Worm (Caenorhabditis elegans) whole organism, L2 larva: ENCODE data around the gene clec-210.
A peak's percentile ranks its signal among the peaks of the same experiment; 100 is the strongest.

Source experiments
- C34F6.9 ChIP-seq: fragments of 150-350 bp; optimal IDR thresholded peaks from 2 replicates; lab custom pipeline; 2014; ENCODE audit warnings: missing biosample characterization, missing genetic modification characterization
- F13H6.1 ChIP-seq: sonication (generic microtip); optimal IDR thresholded peaks from 2 replicates; lab custom pipeline; 2016; ENCODE audit warnings: missing genetic modification characterization, missing compliant biosample characterization
- R02D3.7 ChIP-seq: fragments of 150-350 bp; optimal IDR thresholded peaks from 2 replicates; lab custom pipeline; 2014; ENCODE audit warnings: missing biosample characterization, missing genetic modification characterization
- Y55F3AM.14 ChIP-seq: fragments of 200-800 bp; sonication (Bioruptor generic); optimal IDR thresholded peaks from 2 replicates; lab custom pipeline; 2018; ENCODE audit warnings: mild to moderate bottlenecking, missing genetic modification characterization, missing compliant biosample characterization
- alr-1 ChIP-seq: fragments of 150-350 bp; optimal IDR thresholded peaks from 2 replicates; lab custom pipeline; 2014; ENCODE audit warnings: missing biosample characterization, missing genetic modification characterization
- aly-2 ChIP-seq: fragments of 150-350 bp; optimal IDR thresholded peaks from 2 replicates; lab custom pipeline; 2014; ENCODE audit warnings: missing biosample characterization, missing genetic modification characterization
- ceh-16 ChIP-seq: fragments of 150-350 bp; optimal IDR thresholded peaks from 2 replicates; lab custom pipeline; 2014; ENCODE audit warnings: missing biosample characterization, missing genetic modification characterization
- crh-2 ChIP-seq: sonication (generic microtip); optimal IDR thresholded peaks from 2 replicates; lab custom pipeline; 2017; ENCODE audit warnings: missing biosample characterization, missing genetic modification characterization
- dmd-4 ChIP-seq: sonication (generic microtip); optimal IDR thresholded peaks from 2 replicates; lab custom pipeline; 2017; ENCODE audit warnings: missing biosample characterization, missing genetic modification characterization
- egl-27 ChIP-seq: sonication (generic microtip); optimal IDR thresholded peaks from 3 replicates; lab custom pipeline; 2017; ENCODE audit warnings: missing biosample characterization, missing genetic modification reagents, missing genetic modification characterization
- elt-3 ChIP-seq: sonication (generic microtip); optimal IDR thresholded peaks from 2 replicates; lab custom pipeline; 2017; ENCODE audit warnings: missing biosample characterization, missing genetic modification characterization
- fos-1 ChIP-seq: fragments of 150-350 bp; optimal IDR thresholded peaks from 2 replicates; lab custom pipeline; 2014; ENCODE audit warnings: missing biosample characterization, missing genetic modification characterization
- lin-13 ChIP-seq: fragments of 150-350 bp; optimal IDR thresholded peaks from 2 replicates; lab custom pipeline; 2014; ENCODE audit warnings: missing biosample characterization, missing genetic modification reagents, missing genetic modification characterization
- lsy-2 ChIP-seq, 2 experiments: fragments of 150-350 bp in 1 of 2; sonication (generic microtip) in 1 of 2; optimal IDR thresholded peaks; 2 replicates each; lab custom pipeline; 2014 to 2017; ENCODE audit warnings: missing biosample characterization in 2 of 2, missing genetic modification characterization in 2 of 2
- mab-5 ChIP-seq: fragments of 150-350 bp; optimal IDR thresholded peaks from 2 replicates; lab custom pipeline; 2014; ENCODE audit warnings: missing biosample characterization, missing genetic modification characterization
- mbf-1 ChIP-seq: sonication (generic microtip); optimal IDR thresholded peaks from 2 replicates; lab custom pipeline; 2017; ENCODE audit warnings: missing biosample characterization, missing genetic modification characterization
- mdl-1 ChIP-seq, 2 experiments: fragments of 150-350 bp in 1 of 2; sonication (generic microtip) in 1 of 2; optimal IDR thresholded peaks; 2 replicates each; lab custom pipeline; 2017; ENCODE audit warnings: missing biosample characterization in 2 of 2, missing genetic modification characterization in 2 of 2
- nhr-10 ChIP-seq: sonication (generic microtip); optimal IDR thresholded peaks from 2 replicates; lab custom pipeline; 2017; ENCODE audit warnings: missing biosample characterization, missing genetic modification characterization
- nhr-129 ChIP-seq: fragments of 150-350 bp; optimal IDR thresholded peaks from 2 replicates; lab custom pipeline; 2014; ENCODE audit warnings: missing biosample characterization, missing genetic modification characterization
- nhr-21 ChIP-seq: fragments of 150-350 bp; optimal IDR thresholded peaks from 2 replicates; lab custom pipeline; 2014; ENCODE audit warnings: missing biosample characterization, missing genetic modification characterization
- nhr-23 ChIP-seq: fragments of 150-350 bp; optimal IDR thresholded peaks from 2 replicates; lab custom pipeline; 2014; ENCODE audit warnings: missing biosample characterization, missing genetic modification reagents, missing genetic modification characterization
- nhr-25 ChIP-seq: fragments of 150-350 bp; sonication (generic microtip); optimal IDR thresholded peaks from 3 replicates; lab custom pipeline; 2014; ENCODE audit warnings: missing biosample characterization, missing genetic modification characterization
- nhr-77 ChIP-seq: fragments of 150-350 bp; optimal IDR thresholded peaks from 2 replicates; lab custom pipeline; 2014; ENCODE audit warnings: missing biosample characterization, missing genetic modification characterization
- sem-4 ChIP-seq: fragments of 150-350 bp; optimal IDR thresholded peaks from 2 replicates; lab custom pipeline; 2014; ENCODE audit warnings: missing biosample characterization, missing genetic modification reagents, missing genetic modification characterization
- skn-1 ChIP-seq: sonication (generic microtip); optimal IDR thresholded peaks from 2 replicates; lab custom pipeline; 2017; ENCODE audit warnings: missing biosample characterization, missing genetic modification characterization
- sma-3 ChIP-seq: sonication (generic microtip); optimal IDR thresholded peaks from 2 replicates; lab custom pipeline; 2016; ENCODE audit warnings: missing genetic modification reagents, missing genetic modification characterization, missing compliant biosample characterization
- sma-9 ChIP-seq, 2 experiments: fragments of 150-350 bp in 1 of 2; sonication (generic microtip) in 1 of 2; optimal IDR thresholded peaks; 2 replicates each; lab custom pipeline; 2014 to 2016; ENCODE audit warnings: missing genetic modification characterization in 2 of 2, mild to moderate bottlenecking in 1 of 2, missing biosample characterization in 1 of 2, missing compliant biosample characterization in 1 of 2, missing genetic modification reagents in 1 of 2, moderate library complexity in 1 of 2
- snpc-4 ChIP-seq: fragments of 150-350 bp; optimal IDR thresholded peaks from 2 replicates; lab custom pipeline; 2014; ENCODE audit warnings: missing biosample characterization, missing genetic modification characterization
- unc-39 ChIP-seq: fragments of 150-350 bp; optimal IDR thresholded peaks from 2 replicates; lab custom pipeline; 2014; ENCODE audit warnings: missing biosample characterization, missing genetic modification characterization
- unc-55 ChIP-seq: fragments of 150-350 bp; sonication (generic microtip); optimal IDR thresholded peaks from 3 replicates; lab custom pipeline; 2014; ENCODE audit warnings: missing biosample characterization, missing genetic modification reagents, missing genetic modification characterization
- zag-1 ChIP-seq: fragments of 150-350 bp; optimal IDR thresholded peaks from 2 replicates; lab custom pipeline; 2014; ENCODE audit warnings: missing biosample characterization, missing genetic modification characterization
- ztf-1 ChIP-seq: fragments of 200-800 bp; sonication (Bioruptor generic); conservative IDR thresholded peaks from 2 replicates; pipeline ENCODE4 v1.3.6; 2022; ENCODE audit warnings: missing genetic modification characterization, missing compliant biosample characterization
- ztf-11 ChIP-seq: sonication (generic microtip); optimal IDR thresholded peaks from 2 replicates; lab custom pipeline; 2017; ENCODE audit warnings: missing biosample characterization, missing genetic modification characterization
- ztf-4 ChIP-seq: fragments of 150-350 bp; optimal IDR thresholded peaks from 2 replicates; lab custom pipeline; 2014; ENCODE audit warnings: missing biosample characterization, missing genetic modification characterization

The clec-210 gene

DNA sequence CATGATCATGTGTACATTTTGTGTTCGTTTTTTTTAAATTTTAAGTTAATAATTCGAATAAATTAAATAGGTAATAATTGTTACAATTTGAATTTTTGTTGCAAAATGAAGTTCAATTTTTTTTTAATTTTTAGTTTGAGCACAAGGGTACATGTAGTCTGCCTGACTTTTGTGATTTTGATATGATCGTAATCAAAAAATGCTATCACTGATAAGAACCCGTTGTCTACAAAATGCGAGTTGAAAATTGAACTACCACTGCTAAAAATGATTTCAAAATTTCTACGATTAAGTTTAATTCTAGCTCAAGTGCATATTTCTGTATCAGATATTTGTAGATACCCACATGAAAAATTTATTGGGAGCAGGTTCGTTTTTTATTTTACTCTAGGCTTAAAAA lies at the start of gene clec-210:
Gene clec-210, plus strand, starts transcription at position 211 of the 400 bp plus-strand sequence.
- TF ChIP-seq nhr-25 (no peak), fos-1 (tag; lab: Kevin White, UChicago) (peak; percentile 28)

DNA sequence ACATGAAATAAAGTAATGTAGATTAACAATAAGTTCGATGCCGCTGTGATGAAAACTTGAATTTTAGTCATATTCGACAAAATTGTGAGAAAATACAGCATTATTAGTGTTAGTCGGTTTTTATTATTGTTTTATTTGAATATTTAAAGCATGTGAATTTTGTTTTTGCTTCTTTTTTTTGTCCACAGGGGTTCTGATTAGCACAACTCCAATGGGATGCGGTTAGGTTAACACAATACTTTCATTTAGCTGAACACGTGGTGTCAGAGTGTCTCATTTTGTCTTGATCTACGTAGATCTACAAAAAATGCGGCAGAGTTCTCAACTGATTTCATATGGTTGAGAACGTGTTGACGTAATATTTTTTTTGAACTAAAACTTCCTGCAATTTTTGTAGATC lies 49.1 kb upstream of the clec-210 start, which contains the start of gene str-40:
Gene str-40, minus strand, starts transcription at position 101 of the 400 bp plus-strand sequence.
- TF ChIP-seq unc-39 (tag; lab: Kevin White, UChicago) (no peak), nhr-77 (tag; lab: Kevin White, UChicago) (no peak)

DNA sequence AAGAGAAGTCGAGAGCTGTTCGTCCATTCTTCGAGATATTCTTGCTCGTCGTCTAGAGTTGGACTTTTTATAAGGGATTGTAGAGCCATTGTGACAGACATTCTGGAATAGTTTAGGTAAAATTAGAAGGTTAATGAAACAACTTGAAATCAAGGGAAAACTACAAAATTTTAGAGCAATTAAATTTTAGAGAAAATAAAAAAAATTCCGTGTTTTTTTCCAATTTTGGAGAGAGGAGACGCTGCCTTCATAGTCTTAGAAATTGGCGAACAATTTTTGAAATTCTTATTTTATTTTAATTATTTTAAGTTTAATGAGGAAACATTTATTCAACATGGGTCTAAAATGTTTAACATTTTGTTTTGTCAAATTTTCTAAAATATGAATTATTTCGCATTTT lies 46.6 kb upstream of the clec-210 start, which contains the start of gene C50H11.13:
Gene C50H11.13, minus strand, starts transcription at position 101 of the 400 bp plus-strand sequence.
- TF ChIP-seq mbf-1 (tag; lab: Kevin White, UChicago) (no peak), skn-1 (no peak), nhr-21 (tag; lab: Kevin White, UChicago) (no peak), sem-4 (tag; lab: Kevin White, UChicago) (no peak), ztf-4 (tag; lab: Kevin White, UChicago) (no peak), R02D3.7 (tag; lab: Kevin White, UChicago) (no peak), nhr-10 (tag; lab: Kevin White, UChicago) (no peak), nhr-25 (no peak), ztf-11 (tag; lab: Kevin White, UChicago) (no peak), aly-2 (tag; lab: Kevin White, UChicago) (no peak), F13H6.1 (no peak), Y55F3AM.14 (GFP tag; lab: Kevin White, UChicago) (no peak)

DNA sequence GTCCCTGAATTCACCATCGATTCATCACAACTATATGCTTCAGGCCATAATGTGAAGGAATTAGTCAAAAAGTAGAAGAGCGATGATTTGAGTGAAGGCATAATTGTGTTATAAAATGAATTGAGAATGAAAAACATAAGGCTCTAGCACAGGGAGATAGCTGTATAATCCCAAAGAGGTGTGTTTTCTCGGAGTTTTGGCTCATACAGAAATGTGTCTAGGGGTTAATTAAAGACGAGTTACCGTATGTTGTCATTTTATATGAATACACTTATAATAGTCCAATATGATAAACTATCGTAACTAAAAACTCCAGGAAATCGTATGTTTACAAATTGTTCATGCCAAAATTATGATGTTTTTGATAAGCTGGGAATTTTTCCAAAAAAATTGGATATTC lies 37.4 kb upstream of the clec-210 start, which contains the start of gene srt-5:
Gene srt-5, minus strand, starts transcription at position 101 of the 400 bp plus-strand sequence.
- no peak for TF ChIP-seq lsy-2 (tag; optimal IDR thresholded peaks at IDR 0.05; lab: Kevin White, UChicago)
- no peak for TF ChIP-seq nhr-25
- TF ChIP-seq elt-3 (tag; lab: Kevin White, UChicago), result no peak
- no peak for TF ChIP-seq egl-27 (tag; lab: Kevin White, UChicago)
- no peak for TF ChIP-seq nhr-23 (tag; lab: Kevin White, UChicago)
- no peak for TF ChIP-seq nhr-21 (tag; lab: Kevin White, UChicago)
- no peak for TF ChIP-seq crh-2 (tag; lab: Kevin White, UChicago)
- no peak for TF ChIP-seq lin-13
- TF ChIP-seq ztf-4 (tag; lab: Kevin White, UChicago), result no peak
- TF ChIP-seq nhr-129, result no peak
- no peak for TF ChIP-seq mab-5
- no peak for TF ChIP-seq alr-1 (tag; lab: Kevin White, UChicago)
- no peak for TF ChIP-seq ceh-16 (tag; lab: Kevin White, UChicago)

DNA sequence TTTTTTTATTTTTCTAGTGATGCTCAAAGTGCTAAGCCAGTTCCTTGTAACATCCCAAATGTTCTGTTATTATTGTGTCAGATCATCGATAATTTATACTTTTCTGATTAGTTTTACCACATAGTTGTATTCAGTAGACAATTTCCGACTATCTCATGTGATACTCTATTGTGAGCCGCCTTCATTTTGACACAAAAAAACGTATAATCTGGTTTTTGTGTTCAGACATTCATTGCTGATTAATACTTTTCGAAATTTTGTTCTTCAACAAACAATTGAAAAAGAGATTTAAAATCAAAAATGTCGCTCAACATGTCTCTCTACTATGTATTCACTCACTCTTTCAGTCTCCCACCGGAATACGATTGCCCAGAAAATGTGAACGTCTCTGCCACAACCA lies 36.7 kb upstream of the clec-210 start, which contains the start of gene srt-7:
Gene srt-7, plus strand, starts transcription at position 301 of the 400 bp plus-strand sequence.
- TF ChIP-seq Y55F3AM.14 (GFP tag; lab: Kevin White, UChicago), result no peak
- no peak for TF ChIP-seq nhr-10 (tag; lab: Kevin White, UChicago)

DNA sequence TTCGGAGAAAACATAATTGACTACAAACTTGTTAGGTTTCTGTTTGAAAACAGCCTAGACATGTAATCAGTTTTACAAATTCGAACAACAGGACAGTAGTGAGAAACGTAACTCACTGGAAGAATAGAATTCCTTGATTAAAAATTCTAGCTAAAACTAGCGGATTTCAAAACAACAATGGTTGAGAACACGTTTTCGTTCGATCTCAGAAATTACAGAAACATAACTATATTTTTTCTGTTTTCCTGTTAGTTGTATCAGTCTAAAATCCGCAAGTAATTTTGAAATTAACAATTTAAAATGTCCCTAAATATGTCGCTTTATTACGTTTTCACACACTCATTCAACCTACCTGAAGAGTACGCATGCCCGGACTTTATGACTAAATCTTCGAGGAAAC lies 31.9 kb upstream of the clec-210 start, which contains the start of gene srt-8:
Gene srt-8, plus strand, starts transcription at position 301 of the 400 bp plus-strand sequence.
- no peak for TF ChIP-seq sma-3 (GFP tag; lab: Kevin White, UChicago)
- TF ChIP-seq ztf-1 (GFP tag; lab: Robert Waterston, UW), result no peak
- TF ChIP-seq dmd-4 (tag; lab: Kevin White, UChicago), result no peak
- TF ChIP-seq R02D3.7 (tag; lab: Kevin White, UChicago), result no peak
- no peak for TF ChIP-seq fos-1 (tag; lab: Kevin White, UChicago)
- TF ChIP-seq snpc-4 (tag; lab: Kevin White, UChicago), result no peak
- TF ChIP-seq sma-9 (GFP tag; optimal IDR thresholded peaks at IDR 0.05; lab: Kevin White, UChicago), result no peak
- TF ChIP-seq sma-9 (tag; optimal IDR thresholded peaks at IDR 0.05; lab: Kevin White, UChicago), result no peak
- TF ChIP-seq ztf-4 (tag; lab: Kevin White, UChicago), result no peak

DNA sequence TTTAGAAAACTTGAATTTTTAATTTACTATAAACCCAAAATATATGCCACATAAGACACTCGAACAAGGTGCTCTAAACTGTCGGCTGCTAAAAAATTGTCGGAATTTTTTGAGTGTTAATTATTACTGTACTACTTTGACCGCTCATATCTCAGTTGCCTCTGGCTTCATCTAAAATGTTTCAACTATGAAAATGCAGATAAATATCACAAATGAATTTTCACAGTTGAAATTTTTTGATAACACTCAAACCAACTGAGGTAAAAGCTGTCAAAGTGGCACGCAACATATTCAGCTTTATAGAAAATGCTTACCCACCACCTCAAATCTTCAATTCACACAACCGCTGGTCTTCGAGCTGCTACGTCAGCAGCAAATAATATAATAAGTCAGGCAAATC lies 29.4 kb upstream of the clec-210 start, which contains the start of gene acs-21:
Gene acs-21, plus strand, starts transcription at position 301 of the 400 bp plus-strand sequence.
- no peak for TF ChIP-seq nhr-23 (tag; lab: Kevin White, UChicago)
- no peak for TF ChIP-seq sem-4 (tag; lab: Kevin White, UChicago)
- TF ChIP-seq zag-1 (tag; lab: Kevin White, UChicago), result no peak
- no peak for TF ChIP-seq C34F6.9 (tag; lab: Kevin White, UChicago)
- TF ChIP-seq sma-3 (GFP tag; lab: Kevin White, UChicago), result no peak
- TF ChIP-seq nhr-21 (tag; lab: Kevin White, UChicago), result no peak
- TF ChIP-seq mab-5, result no peak
- no peak for TF ChIP-seq mdl-1 (tag; optimal IDR thresholded peaks at IDR 0.05; lab: Kevin White, UChicago)
- TF ChIP-seq alr-1 (tag; lab: Kevin White, UChicago), result no peak
- TF ChIP-seq nhr-10 (tag; lab: Kevin White, UChicago), result no peak
- TF ChIP-seq F13H6.1, result no peak
- TF ChIP-seq unc-55 (GFP tag; lab: Kevin White, UChicago), result no peak
- no peak for TF ChIP-seq dmd-4 (tag; lab: Kevin White, UChicago)
